Worm (Caenorhabditis elegans) whole organism, L4 larva: ENCODE results near the gene F16G10.3.

Experiments used
- F10B5.3 ChIP-seq: sonication (generic microtip); optimal IDR thresholded peaks from 2 replicates; lab custom pipeline; 2016; ENCODE audit warnings: mild to moderate bottlenecking, missing genetic modification characterization, missing compliant biosample characterization
- F26F4.8 ChIP-seq: fragments of 200-800 bp; sonication (Bioruptor generic); conservative IDR thresholded peaks from 2 replicates; pipeline ENCODE4 v1.3.6; 2022; ENCODE audit warnings: missing genetic modification characterization, missing compliant biosample characterization
- F37D6.2 ChIP-seq: sonication (generic microtip); optimal IDR thresholded peaks from 2 replicates; lab custom pipeline; 2016; ENCODE audit warnings: mild to moderate bottlenecking, missing genetic modification characterization, missing compliant biosample characterization
- F44E2.7 ChIP-seq: fragments of 200-800 bp; sonication (Bioruptor generic); IDR thresholded peaks from 2 replicates; pipeline ENCODE4 v2.1.2; 2022; ENCODE audit warnings: missing genetic modification characterization, missing compliant biosample characterization
- Y105C5A.15 ChIP-seq: fragments of 200-800 bp; sonication (Bioruptor generic); IDR thresholded peaks from 2 replicates; pipeline ENCODE4 v1.3.6; 2022; ENCODE audit warnings: missing genetic modification characterization, missing compliant biosample characterization
- Y48G9A.11 ChIP-seq: fragments of 200-800 bp; sonication (Bioruptor generic); IDR thresholded peaks from 2 replicates; pipeline ENCODE4 v1.3.6; 2022; ENCODE audit warnings: missing genetic modification reagents, missing genetic modification characterization, missing compliant biosample characterization
- Y5F2A.4 ChIP-seq: fragments of 200-800 bp; sonication (Bioruptor generic); optimal IDR thresholded peaks from 2 replicates; lab custom pipeline; 2018; ENCODE audit warnings: mild to moderate bottlenecking, missing genetic modification characterization, missing compliant biosample characterization
- ZK546.5 ChIP-seq, 2 experiments: sonication (generic microtip); optimal IDR thresholded peaks; 2 replicates each; lab custom pipeline; 2017; ENCODE audit warnings: missing biosample characterization in 2 of 2, missing genetic modification characterization in 2 of 2
- aha-1 ChIP-seq: fragments of 150-350 bp; peaks from one replicate; lab custom pipeline; 2014; ENCODE audit warnings: missing biosample characterization, missing genetic modification characterization
- aly-2 ChIP-seq: sonication (generic microtip); optimal IDR thresholded peaks from 2 replicates; lab custom pipeline; 2018; ENCODE audit warnings: missing biosample characterization, missing genetic modification characterization
- ama-1 ChIP-seq: fragments of 150-350 bp; optimal IDR thresholded peaks from 2 replicates; lab custom pipeline; 2014; ENCODE audit warnings: inconsistent platforms, mixed read lengths
- ceh-20 ChIP-seq: fragments of 200-800 bp; sonication (Bioruptor generic); IDR thresholded peaks from 2 replicates; pipeline ENCODE4 v1.3.6; 2022; ENCODE audit warnings: missing genetic modification reagents, missing genetic modification characterization, missing compliant biosample characterization
- ceh-62 ChIP-seq: sonication (generic microtip); optimal IDR thresholded peaks from 2 replicates; lab custom pipeline; 2017; ENCODE audit warnings: missing biosample characterization, missing genetic modification characterization
- ces-1 ChIP-seq: fragments of 150-350 bp; sonication (generic microtip); optimal IDR thresholded peaks from 4 replicates; lab custom pipeline; 2014; ENCODE audit warnings: missing biosample characterization, missing genetic modification reagents, missing genetic modification characterization
- cey-2 ChIP-seq: sonication (generic microtip); optimal IDR thresholded peaks from 3 replicates; lab custom pipeline; 2017; ENCODE audit warnings: missing genetic modification characterization, mild to moderate bottlenecking, missing compliant biosample characterization, antibody characterized with exemption, borderline replicate concordance; ENCODE audit not compliant: insufficient read depth
- daf-16 ChIP-seq, 3 experiments: sonication (generic microtip); optimal IDR thresholded peaks; 2 replicates each; lab custom pipeline; 2016 to 2017; ENCODE audit warnings: missing genetic modification characterization in 3 of 3, missing genetic modification reagents in 3 of 3, mild to moderate bottlenecking in 2 of 3, missing compliant biosample characterization in 2 of 3, missing biosample characterization in 1 of 3, moderate library complexity in 1 of 3
- dmd-6 ChIP-seq: fragments of 200-800 bp; sonication (Bioruptor generic); IDR thresholded peaks from 2 replicates; pipeline ENCODE4 v1.3.6; 2022; ENCODE audit warnings: missing genetic modification reagents, missing genetic modification characterization, missing compliant biosample characterization
- dmd-8 ChIP-seq: fragments of 200-800 bp; sonication (Bioruptor generic); IDR thresholded peaks from 2 replicates; pipeline ENCODE4 v1.3.6; 2022; ENCODE audit warnings: missing genetic modification characterization, missing compliant biosample characterization
- dmd-9 ChIP-seq: fragments of 200-800 bp; sonication (Bioruptor generic); IDR thresholded peaks from 2 replicates; pipeline ENCODE4 v1.3.6; 2022; ENCODE audit warnings: missing genetic modification reagents, missing genetic modification characterization, missing compliant biosample characterization
- dpl-1 ChIP-seq: fragments of 150-350 bp; optimal IDR thresholded peaks from 2 replicates; lab custom pipeline; 2014; ENCODE audit warnings: missing biosample characterization, missing genetic modification reagents, missing genetic modification characterization
- dve-1 ChIP-seq: sonication (generic microtip); optimal IDR thresholded peaks from 2 replicates; lab custom pipeline; 2017; ENCODE audit warnings: antibody characterized with exemption, mild to moderate bottlenecking, missing genetic modification characterization, missing compliant biosample characterization; ENCODE audit not compliant: insufficient read depth
- fkh-10 ChIP-seq: fragments of 150-350 bp; optimal IDR thresholded peaks from 2 replicates; lab custom pipeline; 2014; ENCODE audit warnings: missing biosample characterization, missing genetic modification reagents, missing genetic modification characterization
- fos-1 ChIP-seq: fragments of 150-350 bp; optimal IDR thresholded peaks from 2 replicates; lab custom pipeline; 2014; ENCODE audit warnings: missing biosample characterization, missing genetic modification characterization
- gei-8 ChIP-seq: fragments of 200-800 bp; sonication (Bioruptor generic); optimal IDR thresholded peaks from 2 replicates; lab custom pipeline; 2018; ENCODE audit warnings: mild to moderate bottlenecking, missing genetic modification characterization, missing compliant biosample characterization
- hlh-11 ChIP-seq: fragments of 200-800 bp; sonication (Bioruptor generic); optimal IDR thresholded peaks from 2 replicates; lab custom pipeline; 2018; ENCODE audit warnings: mild to moderate bottlenecking, missing genetic modification characterization, missing compliant biosample characterization
- lim-7 ChIP-seq: fragments of 200-800 bp; sonication (Bioruptor generic); IDR thresholded peaks from 2 replicates; pipeline ENCODE4 v1.3.6; 2022; ENCODE audit warnings: missing genetic modification characterization, missing compliant biosample characterization
- lin-1 ChIP-seq: fragments of 200-800 bp; sonication (Bioruptor generic); IDR thresholded peaks from 2 replicates; pipeline ENCODE4 v1.3.6; 2022; ENCODE audit warnings: missing genetic modification reagents, missing genetic modification characterization, missing compliant biosample characterization
- lin-38 ChIP-seq: fragments of 200-800 bp; sonication (Bioruptor generic); IDR thresholded peaks from 2 replicates; pipeline ENCODE4 v1.3.6; 2022; ENCODE audit warnings: missing genetic modification reagents, missing genetic modification characterization, missing compliant biosample characterization
- lin-39 ChIP-seq: fragments of 150-350 bp; optimal IDR thresholded peaks from 2 replicates; lab custom pipeline; 2014; ENCODE audit warnings: missing biosample characterization, missing genetic modification reagents, missing genetic modification characterization
- lsy-2 ChIP-seq, 2 experiments: fragments of 150-350 bp in 1 of 2; sonication (generic microtip) in 1 of 2; optimal IDR thresholded peaks; 2 replicates each; lab custom pipeline; 2014 to 2017; ENCODE audit warnings: missing biosample characterization in 2 of 2, missing genetic modification characterization in 2 of 2
- mes-2 ChIP-seq: sonication (generic microtip); optimal IDR thresholded peaks from 2 replicates; lab custom pipeline; 2016; ENCODE audit warnings: missing genotype, mild to moderate bottlenecking, missing genetic modification characterization, missing compliant biosample characterization; ENCODE audit not compliant: poor library complexity, severe bottlenecking
- mxl-3 ChIP-seq: fragments of 200-800 bp; sonication (Bioruptor generic); optimal IDR thresholded peaks from 2 replicates; lab custom pipeline; 2018; ENCODE audit warnings: mild to moderate bottlenecking, missing genetic modification characterization, missing compliant biosample characterization
- nhr-10 ChIP-seq: fragments of 150-350 bp; optimal IDR thresholded peaks from 2 replicates; lab custom pipeline; 2014; ENCODE audit warnings: missing biosample characterization, missing genetic modification characterization
- nhr-11 ChIP-seq: fragments of 150-350 bp; optimal IDR thresholded peaks from 2 replicates; lab custom pipeline; 2014; ENCODE audit warnings: missing biosample characterization, missing genetic modification characterization
- nhr-111 ChIP-seq: fragments of 200-800 bp; sonication (Bioruptor generic); optimal IDR thresholded peaks from 2 replicates; lab custom pipeline; 2018; ENCODE audit warnings: mild to moderate bottlenecking, missing genetic modification characterization, missing compliant biosample characterization
- nhr-28 ChIP-seq: fragments of 150-350 bp; optimal IDR thresholded peaks from 2 replicates; lab custom pipeline; 2014; ENCODE audit warnings: missing biosample characterization, missing genetic modification characterization
- nhr-6 ChIP-seq: fragments of 150-350 bp; optimal IDR thresholded peaks from 2 replicates; lab custom pipeline; 2014; ENCODE audit warnings: missing biosample characterization, missing genetic modification characterization
- nhr-77 ChIP-seq: fragments of 150-350 bp; optimal IDR thresholded peaks from 2 replicates; lab custom pipeline; 2014; ENCODE audit warnings: missing biosample characterization, missing genetic modification characterization
- pha-4 ChIP-seq, 2 experiments: fragments of 150-350 bp in 1 of 2; fragments of 200-800 bp in 1 of 2; sonication (Bioruptor generic) in 1 of 2; IDR thresholded peaks in 1 of 2; optimal IDR thresholded peaks in 1 of 2; 2 replicates each; pipeline versions ENCODE4 v1.3.6 to Lab custom; 2014 to 2022; ENCODE audit warnings: missing genetic modification characterization in 2 of 2, missing genetic modification reagents in 2 of 2, missing biosample characterization in 1 of 2, missing compliant biosample characterization in 1 of 2
- pqm-1 ChIP-seq: sonication (generic microtip); optimal IDR thresholded peaks from 2 replicates; lab custom pipeline; 2017; ENCODE audit warnings: missing biosample characterization, missing genetic modification characterization
- saeg-2 ChIP-seq: fragments of 200-800 bp; sonication (Bioruptor generic); IDR thresholded peaks from 2 replicates; pipeline ENCODE4 v1.3.6; 2022; ENCODE audit warnings: missing genetic modification reagents, missing genetic modification characterization, missing compliant biosample characterization
- snpc-1.2 ChIP-seq: fragments of 200-800 bp; sonication (Bioruptor generic); IDR thresholded peaks from 2 replicates; pipeline ENCODE4 v1.3.6; 2022; ENCODE audit warnings: missing genetic modification reagents, missing genetic modification characterization, missing compliant biosample characterization
- unc-39 ChIP-seq: sonication (generic microtip); optimal IDR thresholded peaks from 2 replicates; lab custom pipeline; 2017; ENCODE audit warnings: missing biosample characterization, missing genetic modification characterization
- unc-62 ChIP-seq, 3 experiments: fragments of 150-350 bp in 1 of 3; sonication (generic microtip); optimal IDR thresholded peaks in 2 of 3; peaks in 1 of 3; 1 replicate in 1 of 3; 2 replicates in 2 of 3; lab custom pipeline; 2014 to 2017; ENCODE audit warnings: missing biosample characterization in 3 of 3, missing genetic modification characterization in 3 of 3, missing genetic modification reagents in 3 of 3, missing genotype in 1 of 3
- zag-1 ChIP-seq: fragments of 150-350 bp; optimal IDR thresholded peaks from 2 replicates; lab custom pipeline; 2014; ENCODE audit warnings: missing biosample characterization, missing genetic modification characterization
- zfp-2 ChIP-seq: sonication (generic microtip); optimal IDR thresholded peaks from 2 replicates; lab custom pipeline; 2016; ENCODE audit warnings: mild to moderate bottlenecking, missing genetic modification characterization, missing compliant biosample characterization

F16G10.3 gene

ce11 chrII:2415439-2415838 lies 43.2 kb downstream of the F16G10.3 start, which contains the start of gene fbxa-4:
TSS of gene fbxa-4 (minus strand) at chrII:2415531.
- TF ChIP-seq ama-1 (lab: Kevin White, UChicago) (no peak), nhr-6 (no peak), ZK546.5 (tag; optimal IDR thresholded peaks at IDR 0.05; lab: Kevin White, UChicago) (no peak), nhr-10 (tag; lab: Kevin White, UChicago) (no peak), dmd-6 (GFP tag; lab: Robert Waterston, UW) (0 out of 2 replicates have a peak, but pooled peaks have one; percentile 32), unc-62 (GFP tag; optimal IDR thresholded peaks at IDR 0.05 in 1 of 2; lab: Kevin White, UChicago) (peak in 1 of 2 experiments; percentile 56), unc-62 (tag; optimal IDR thresholded peaks at IDR 0.05; lab: Kevin White, UChicago) (no peak), saeg-2 (GFP tag; lab: Robert Waterston, UW) (no peak), F26F4.8 (GFP tag; lab: Robert Waterston, UW) (no peak), nhr-11 (no peak), cey-2 (tag; lab: Kevin White, UChicago) (no peak), Y105C5A.15 (GFP tag; lab: Robert Waterston, UW) (no peak), mxl-3 (GFP tag; lab: Kevin White, UChicago) (no peak), daf-16 (GFP tag; optimal IDR thresholded peaks at IDR 0.05; lab: Kevin White, UChicago) (no peak), daf-16 (tag; optimal IDR thresholded peaks at IDR 0.05; lab: Kevin White, UChicago) (peak; percentile 87), ces-1 (no peak), lin-1 (GFP tag; lab: Robert Waterston, UW) (no peak), zag-1 (tag; lab: Kevin White, UChicago) (no peak), mes-2 (tag; lab: Kevin White, UChicago) (peak; percentile 18), fkh-10 (no peak), nhr-28 (tag; lab: Kevin White, UChicago) (peak; percentile 93), dmd-8 (GFP tag; lab: Robert Waterston, UW) (no peak), ceh-62 (no peak), nhr-77 (tag; lab: Kevin White, UChicago) (peak; percentile 67), F37D6.2 (tag; lab: Kevin White, UChicago) (no peak), zfp-2 (tag; lab: Kevin White, UChicago) (no peak), nhr-111 (GFP tag; lab: Kevin White, UChicago) (no peak), aha-1 (tag; lab: Kevin White, UChicago) (no peak), dmd-9 (GFP tag; lab: Robert Waterston, UW) (no peak), snpc-1.2 (GFP tag; lab: Robert Waterston, UW) (no peak), F10B5.3 (tag; lab: Kevin White, UChicago) (no peak), gei-8 (GFP tag; lab: Kevin White, UChicago) (no peak), aly-2 (tag; lab: Kevin White, UChicago) (no peak), pha-4 (GFP tag; IDR thresholded peaks at IDR 0.05; lab: Robert Waterston, UW) (no peak), pha-4 (tag; optimal IDR thresholded peaks at IDR 0.05; lab: Kevin White, UChicago) (no peak), Y5F2A.4 (GFP tag; lab: Kevin White, UChicago) (no peak), ceh-20 (no peak), fos-1 (no peak), lin-38 (GFP tag; lab: Robert Waterston, UW) (no peak), lin-39 (no peak), dpl-1 (GFP tag; lab: Kevin White, UChicago) (no peak), dve-1 (tag; lab: Kevin White, UChicago) (peak; percentile 75), pqm-1 (tag; lab: Kevin White, UChicago) (peak; percentile 52), unc-39 (tag; lab: Kevin White, UChicago) (no peak), Y48G9A.11 (GFP tag; lab: Robert Waterston, UW) (no peak), F44E2.7 (GFP tag; lab: Robert Waterston, UW) (no peak), lim-7 (GFP tag; lab: Robert Waterston, UW) (no peak), lsy-2 (tag; optimal IDR thresholded peaks at IDR 0.05; lab: Kevin White, UChicago) (peak in 1 of 2 experiments; percentile 4), hlh-11 (peak; percentile 47)
